Fruit fly (Drosophila melanogaster) whole organism, embryonic: ENCODE data around the gene Bem46.
A peak's percentile ranks its signal among the peaks of the same experiment; 100 is the strongest.

Experiments
- B-H1 ChIP-seq: fragments of 200-800 bp; sonication (Bioruptor generic); IDR thresholded peaks from 3 replicates; pipeline ENCODE4 v1.3.6; 2022; ENCODE audit warnings: missing biosample characterization, missing genetic modification characterization
- CG10147 ChIP-seq: fragments of 200-800 bp; sonication (Bioruptor generic); optimal IDR thresholded peaks from 2 replicates; lab custom pipeline; 2019; ENCODE audit warnings: missing biosample characterization, mild to moderate bottlenecking, missing genetic modification characterization, moderate library complexity
- CG12391 ChIP-seq: fragments of 200-800 bp; sonication (Bioruptor generic); optimal IDR thresholded peaks from 3 replicates; lab custom pipeline; 2018; ENCODE audit warnings: missing biosample characterization, mild to moderate bottlenecking, missing genetic modification characterization, moderate library complexity
- CG12942 ChIP-seq: fragments of 200-800 bp; sonication (Bioruptor generic); optimal IDR thresholded peaks from 3 replicates; lab custom pipeline; 2016; ENCODE audit warnings: missing biosample characterization, missing genetic modification characterization
- CG13296 ChIP-seq: fragments of 200-800 bp; sonication (Bioruptor generic); optimal IDR thresholded peaks from 3 replicates; lab custom pipeline; 2018; ENCODE audit warnings: missing biosample characterization, mild to moderate bottlenecking, missing genetic modification characterization
- CG1602 ChIP-seq: fragments of 200-800 bp; sonication (Bioruptor generic); optimal IDR thresholded peaks from 3 replicates; lab custom pipeline; 2016; ENCODE audit warnings: missing biosample characterization, missing genetic modification characterization
- CG16815 ChIP-seq: fragments of 200-800 bp; sonication (Bioruptor generic); optimal IDR thresholded peaks from 3 replicates; lab custom pipeline; 2017; ENCODE audit warnings: missing biosample characterization, mild to moderate bottlenecking, missing genetic modification characterization
- CG16863 ChIP-seq: fragments of 200-800 bp; sonication (Bioruptor generic); optimal IDR thresholded peaks from 3 replicates; lab custom pipeline; 2016; ENCODE audit warnings: missing biosample characterization, missing genetic modification characterization
- CG17612 ChIP-seq: fragments of 200-800 bp; sonication (Bioruptor generic); IDR thresholded peaks from 2 replicates; pipeline ENCODE4 v1.3.6; 2022; ENCODE audit warnings: missing biosample characterization, missing genetic modification characterization
- CG2199 ChIP-seq: fragments of 200-800 bp; sonication (Bioruptor generic); IDR thresholded peaks from 3 replicates; pipeline ENCODE4 v1.3.6; 2022; ENCODE audit warnings: missing biosample characterization, missing genetic modification characterization
- CG2678 ChIP-seq: fragments of 200-800 bp; sonication (Bioruptor generic); optimal IDR thresholded peaks from 3 replicates; lab custom pipeline; 2019; ENCODE audit warnings: missing biosample characterization, mild to moderate bottlenecking, missing genetic modification characterization, moderate library complexity
- CG30403 ChIP-seq: fragments of 200-800 bp; sonication (Bioruptor generic); optimal IDR thresholded peaks from 3 replicates; lab custom pipeline; 2016; ENCODE audit warnings: missing biosample characterization, missing genetic modification characterization
- CG30431 ChIP-seq: fragments of 200-800 bp; sonication (Bioruptor generic); optimal IDR thresholded peaks from 2 replicates; lab custom pipeline; 2017; ENCODE audit warnings: missing biosample characterization, missing genetic modification characterization
- CG3726 ChIP-seq: fragments of 200-800 bp; sonication (Bioruptor generic); IDR thresholded peaks from 3 replicates; pipeline ENCODE4, ENCODE4 v1.3.6; 2022; ENCODE audit warnings: missing biosample characterization, missing genetic modification characterization
- CG4424 ChIP-seq: fragments of 200-800 bp; sonication (Bioruptor generic); optimal IDR thresholded peaks from 3 replicates; lab custom pipeline; 2016; ENCODE audit warnings: missing biosample characterization, missing genetic modification characterization
- CG4617 ChIP-seq: fragments of 200-800 bp; sonication (Bioruptor generic); optimal IDR thresholded peaks from 3 replicates; lab custom pipeline; 2016; ENCODE audit warnings: missing biosample characterization, missing genetic modification characterization, borderline replicate concordance
- CG5953 ChIP-seq: fragments of 200-800 bp; sonication (Bioruptor generic); IDR thresholded peaks from 2 replicates; pipeline ENCODE4 v1.3.6; 2022; ENCODE audit warnings: missing biosample characterization, missing genetic modification characterization
- CG6272 ChIP-seq: fragments of 200-800 bp; sonication (Bioruptor generic); IDR thresholded peaks from 2 replicates; pipeline ENCODE4 v1.3.6; 2022; ENCODE audit warnings: missing biosample characterization, missing genetic modification characterization
- CG7271 ChIP-seq: fragments of 200-800 bp; sonication (Bioruptor generic); optimal IDR thresholded peaks from 2 replicates; lab custom pipeline; 2018; ENCODE audit warnings: missing biosample characterization, mild to moderate bottlenecking, missing genetic modification characterization, moderate library complexity
- CG7372 ChIP-seq: fragments of 200-800 bp; sonication (Bioruptor generic); IDR thresholded peaks from 2 replicates; pipeline ENCODE4 v1.3.6; 2022; ENCODE audit warnings: missing biosample characterization, missing genetic modification characterization
- Camta ChIP-seq: fragments of 200-800 bp; sonication (Bioruptor generic); optimal IDR thresholded peaks from 2 replicates; lab custom pipeline; 2016; ENCODE audit warnings: missing biosample characterization, missing genetic modification characterization
- Chrac-16 ChIP-seq: fragments of 200-800 bp; sonication (Bioruptor generic); optimal IDR thresholded peaks from 3 replicates; lab custom pipeline; 2016; ENCODE audit warnings: missing biosample characterization, missing genetic modification characterization
- Dfd ChIP-seq, 2 experiments: fragments of >200 bp; optimal IDR thresholded peaks; 2 replicates each; lab custom pipeline; 2017; ENCODE audit warnings: missing biosample characterization in 2 of 2, missing genetic modification characterization in 2 of 2
- E2f1 ChIP-seq: fragments of 200-800 bp; sonication (Bioruptor generic); IDR thresholded peaks from 2 replicates; pipeline ENCODE4 v1.3.6; 2022; ENCODE audit warnings: missing biosample characterization, missing genetic modification characterization
- NfI ChIP-seq: fragments of 200-800 bp; sonication (Bioruptor generic); optimal IDR thresholded peaks from 3 replicates; lab custom pipeline; 2018; ENCODE audit warnings: missing biosample characterization, mild to moderate bottlenecking, missing genetic modification characterization, moderate library complexity
- Oaz ChIP-seq: fragments of 200-800 bp; sonication (Bioruptor generic); IDR thresholded peaks from 2 replicates; pipeline ENCODE4 v1.3.6; 2022; ENCODE audit warnings: missing biosample characterization, missing genetic modification characterization
- PHDP ChIP-seq: fragments of 200-800 bp; sonication (Bioruptor generic); optimal IDR thresholded peaks from 3 replicates; lab custom pipeline; 2018; ENCODE audit warnings: missing biosample characterization, mild to moderate bottlenecking, missing genetic modification characterization, moderate library complexity
- Rx ChIP-seq: fragments of 200-800 bp; sonication (Bioruptor generic); IDR thresholded peaks from 2 replicates; pipeline ENCODE4 v1.3.6; 2022; ENCODE audit warnings: missing biosample characterization, missing genetic modification characterization
- Sin3A ChIP-seq: fragments of >200 bp; optimal IDR thresholded peaks from 2 replicates; lab custom pipeline; 2018
- Sox102F ChIP-seq: fragments of 200-800 bp; sonication (Bioruptor generic); optimal IDR thresholded peaks from 2 replicates; lab custom pipeline; 2018; ENCODE audit warnings: missing biosample characterization, mild to moderate bottlenecking, missing genetic modification characterization, moderate library complexity
- ac ChIP-seq: fragments of 200-800 bp; sonication (Bioruptor generic); optimal IDR thresholded peaks from 3 replicates; lab custom pipeline; 2017; ENCODE audit warnings: missing biosample characterization, mild to moderate bottlenecking, missing genetic modification characterization
- al ChIP-seq: fragments of 200-800 bp; sonication (Bioruptor generic); IDR thresholded peaks from 2 replicates; pipeline ENCODE4 v1.3.6; 2022; ENCODE audit warnings: missing biosample characterization, missing genetic modification characterization
- bowl ChIP-seq: fragments of 200-800 bp; sonication (Bioruptor generic); IDR thresholded peaks from 2 replicates; pipeline ENCODE4 v1.3.6; 2022; ENCODE audit warnings: missing biosample characterization, missing genetic modification characterization
- btn ChIP-seq: fragments of 200-800 bp; sonication (Bioruptor generic); optimal IDR thresholded peaks from 2 replicates; lab custom pipeline; 2016; ENCODE audit warnings: missing biosample characterization, missing genetic modification characterization
- cad ChIP-seq: fragments of >200 bp; optimal IDR thresholded peaks from 2 replicates; lab custom pipeline; 2017; ENCODE audit warnings: missing biosample characterization, missing genetic modification characterization
- cas ChIP-seq: fragments of 200-800 bp; sonication (Bioruptor generic); IDR thresholded peaks from 2 replicates; pipeline ENCODE4 v1.3.6; 2022; ENCODE audit warnings: missing biosample characterization, missing genetic modification characterization
- cg ChIP-seq: fragments of 200-800 bp; sonication (Bioruptor generic); optimal IDR thresholded peaks from 3 replicates; lab custom pipeline; 2019; ENCODE audit warnings: missing biosample characterization, mild to moderate bottlenecking, missing genetic modification characterization, moderate library complexity
- chif ChIP-seq, 2 experiments: fragments of 200-800 bp; sonication (Bioruptor generic); optimal IDR thresholded peaks; 3 replicates each; lab custom pipeline; 2016; ENCODE audit warnings: missing biosample characterization in 2 of 2, missing genetic modification characterization in 2 of 2
- ci ChIP-seq: fragments of 200-800 bp; sonication (Bioruptor generic); IDR thresholded peaks from 3 replicates; pipeline ENCODE4 v1.3.6; 2022; ENCODE audit warnings: missing biosample characterization, missing genetic modification characterization
- cwo ChIP-seq: fragments of 200-800 bp; sonication (Bioruptor generic); optimal IDR thresholded peaks from 3 replicates; lab custom pipeline; 2017; ENCODE audit warnings: missing biosample characterization, missing genetic modification characterization, mild to moderate bottlenecking, moderate library complexity, missing genetic modification reagents
- dmrt11E ChIP-seq: fragments of 200-800 bp; sonication (Bioruptor generic); optimal IDR thresholded peaks from 3 replicates; lab custom pipeline; 2018; ENCODE audit warnings: missing biosample characterization, mild to moderate bottlenecking, missing genetic modification characterization, moderate library complexity
- en ChIP-seq: fragments of 200-800 bp; sonication (Bioruptor generic); optimal IDR thresholded peaks from 2 replicates; lab custom pipeline; 2016; ENCODE audit warnings: missing biosample characterization, missing genetic modification characterization
- hkb ChIP-seq, 2 experiments: fragments of 200-800 bp in 1 of 2; fragments of >200 bp in 1 of 2; sonication (Bioruptor generic) in 1 of 2; IDR thresholded peaks in 1 of 2; optimal IDR thresholded peaks in 1 of 2; 2 replicates each; pipeline versions ENCODE4 v1.3.6 to Lab custom; 2017 to 2022; ENCODE audit warnings: missing biosample characterization in 1 of 2, missing genetic modification characterization in 1 of 2
- lov ChIP-seq, 2 experiments: fragments of 200-800 bp in 1 of 2; fragments of >200 bp in 1 of 2; sonication (Bioruptor generic) in 1 of 2; IDR thresholded peaks in 1 of 2; optimal IDR thresholded peaks in 1 of 2; 2 replicates in 1 of 2; 3 replicates in 1 of 2; pipeline versions ENCODE4 v1.3.6 to Lab custom; 2017 to 2022; ENCODE audit warnings: missing biosample characterization in 1 of 2, missing genetic modification characterization in 1 of 2
- odd ChIP-seq: fragments of 200-800 bp; sonication (Bioruptor generic); optimal IDR thresholded peaks from 2 replicates; lab custom pipeline; 2017; ENCODE audit warnings: missing biosample characterization, mild to moderate bottlenecking, missing genetic modification characterization
- salm ChIP-seq: fragments of 200-800 bp; sonication (Bioruptor generic); optimal IDR thresholded peaks from 2 replicates; lab custom pipeline; 2018; ENCODE audit warnings: missing biosample characterization, mild to moderate bottlenecking, missing genetic modification characterization
- sd ChIP-seq: fragments of 200-800 bp; sonication (Bioruptor generic); optimal IDR thresholded peaks from 3 replicates; lab custom pipeline; 2018; ENCODE audit warnings: missing biosample characterization, mild to moderate bottlenecking, missing genetic modification characterization, moderate library complexity
- slbo ChIP-seq: fragments of 200-800 bp; sonication (Bioruptor generic); IDR thresholded peaks from 2 replicates; pipeline ENCODE4 v1.3.6; 2022; ENCODE audit warnings: missing biosample characterization, missing genetic modification characterization
- sna ChIP-seq: fragments of 200-800 bp; sonication (Bioruptor generic); IDR thresholded peaks from 2 replicates; pipeline ENCODE4 v1.3.6; 2022; ENCODE audit warnings: missing biosample characterization, missing genetic modification characterization; ENCODE audit not compliant: partially characterized antibody
- zen2 ChIP-seq: fragments of 200-800 bp; sonication (Bioruptor generic); IDR thresholded peaks from 3 replicates; pipeline ENCODE4 v1.3.6; 2022; ENCODE audit warnings: missing biosample characterization, missing genetic modification characterization; ENCODE audit not compliant: partially characterized antibody

The Bem46 gene

DNA sequence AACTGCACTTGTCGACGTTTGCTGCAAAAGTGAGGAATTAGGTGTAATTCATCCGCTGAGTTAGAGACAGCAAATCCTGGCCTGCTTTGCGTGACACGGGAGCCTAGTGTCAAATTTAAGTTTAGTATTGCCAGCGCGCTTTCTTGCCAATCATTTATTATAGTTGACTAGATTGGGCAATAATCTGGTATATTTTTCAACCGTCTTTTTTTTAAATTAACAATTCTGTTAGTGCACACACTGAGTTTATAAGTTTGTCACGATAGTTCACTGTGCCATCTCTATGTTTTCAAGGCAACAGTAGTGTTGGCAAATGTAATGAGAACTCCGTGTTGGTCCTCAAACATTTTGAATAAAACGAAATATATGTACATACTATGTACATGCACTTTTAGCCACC, 11.1 kb upstream of the Bem46 start, which contains the start of the genes CG9641 and CG3165 (continued):
- TF ChIP-seq Chrac-16 (GFP tag; lab: Kevin White, UChicago) = peak; percentile 87
- TF ChIP-seq CG6272 = peak; percentile 85
- no peak for TF ChIP-seq bowl (GFP tag; lab: Robert Waterston, UW)
- TF ChIP-seq CG2199 (GFP tag; lab: Robert Waterston, UW) = peak; percentile 80; the same call in 2 of the 3 replicates
- TF ChIP-seq slbo (GFP tag; lab: Robert Waterston, UW) = peak; percentile 87
- no peak for TF ChIP-seq CG13296
- TF ChIP-seq CG2678 (tag; lab: Kevin White, UChicago) = no peak
- peak; percentile 87 for TF ChIP-seq CG12391 (tag; lab: Kevin White, UChicago)
- no peak for TF ChIP-seq Sox102F
- peak; percentile 92 for TF ChIP-seq CG30403
- TF ChIP-seq CG1602 (GFP tag; lab: Kevin White, UChicago) = peak; percentile 82
- TF ChIP-seq Sin3A = peak; percentile 76
- TF ChIP-seq sna (GFP tag; lab: Robert Waterston, UW) = peak; percentile 99
- TF ChIP-seq al = peak; percentile 74
- TF ChIP-seq ac (GFP tag; lab: Kevin White, UChicago) = no peak
- peak; percentile 67 for TF ChIP-seq CG7372 (GFP tag; lab: Robert Waterston, UW)
- no peak for TF ChIP-seq cad (GFP tag; lab: Kevin White, UChicago)
- peak; percentile 91 for TF ChIP-seq CG4424 (GFP tag; lab: Kevin White, UChicago)
- peak; percentile 67 for TF ChIP-seq btn (GFP tag; lab: Kevin White, UChicago)
- peak; percentile 69; the same call in 1 of the 2 replicates for TF ChIP-seq CG17612 (GFP tag; lab: Robert Waterston, UW)
- peak; percentile 21 for TF ChIP-seq salm
- peak; percentile 59 for TF ChIP-seq en (GFP tag; lab: Kevin White, UChicago)
- TF ChIP-seq lov (optimal IDR thresholded peaks at IDR 0.05; lab: Kevin White, UChicago) = no peak
- peak; percentile 69; the same call in 2 of the 3 replicates for TF ChIP-seq lov (GFP tag; IDR thresholded peaks at IDR 0.05; lab: Robert Waterston, UW)
- peak; percentile 74 for TF ChIP-seq E2f1 (GFP tag; lab: Robert Waterston, UW)
- TF ChIP-seq Rx (GFP tag; lab: Robert Waterston, UW) = peak; percentile 66
- TF ChIP-seq cas (GFP tag; lab: Robert Waterston, UW) = peak; percentile 63
- peak; percentile 73 for TF ChIP-seq cwo
- no peak for TF ChIP-seq odd (GFP tag; lab: Kevin White, UChicago)
- no peak for TF ChIP-seq PHDP (tag; lab: Kevin White, UChicago)
- TF ChIP-seq CG16863 (GFP tag; lab: Kevin White, UChicago) = peak; percentile 88
- peak; percentile 86 for TF ChIP-seq CG4617 (GFP tag; lab: Kevin White, UChicago)
- TF ChIP-seq NfI = peak; percentile 87
- peak; percentile 82 for TF ChIP-seq CG10147 (GFP tag; lab: Kevin White, UChicago)
- TF ChIP-seq hkb (optimal IDR thresholded peaks at IDR 0.05; lab: Kevin White, UChicago) = no peak
- peak; percentile 85 for TF ChIP-seq hkb (GFP tag; IDR thresholded peaks at IDR 0.05; lab: Robert Waterston, UW)
- no peak for TF ChIP-seq Dfd (GFP tag; optimal IDR thresholded peaks at IDR 0.05; lab: Kevin White, UChicago)
- TF ChIP-seq chif (GFP tag; optimal IDR thresholded peaks at IDR 0.05; lab: Kevin White, UChicago) = peak; percentile 83 to 90
- TF ChIP-seq CG16815 (GFP tag; lab: Kevin White, UChicago) = peak; percentile 69
- TF ChIP-seq Camta (GFP tag; lab: Kevin White, UChicago) = peak; percentile 86
- TF ChIP-seq zen2 (GFP tag; lab: Robert Waterston, UW) = peak; percentile 97
- peak; percentile 62 for TF ChIP-seq B-H1 (GFP tag; lab: Robert Waterston, UW)
- TF ChIP-seq CG3726 (GFP tag; lab: Robert Waterston, UW) = no peak; the same call in 2 of the 3 replicates
- TF ChIP-seq Oaz (GFP tag; lab: Robert Waterston, UW) = peak; percentile 66; the same call in 1 of the 2 replicates
- peak; percentile 62 for TF ChIP-seq sd (tag; lab: Kevin White, UChicago)
- peak; percentile 62 for TF ChIP-seq CG30431 (GFP tag; lab: Kevin White, UChicago)
- no peak for TF ChIP-seq cg (GFP tag; lab: Kevin White, UChicago)
- TF ChIP-seq CG7271 (tag; lab: Kevin White, UChicago) = peak; percentile 37
- TF ChIP-seq ci (GFP tag; lab: Robert Waterston, UW) = peak; percentile 80
- TF ChIP-seq CG12942 (GFP tag; lab: Kevin White, UChicago) = peak; percentile 85
- TF ChIP-seq dmrt11E = peak; percentile 84
- TF ChIP-seq CG5953 (GFP tag; lab: Robert Waterston, UW) = peak; percentile 56
